Worm (Caenorhabditis elegans) whole organism, late embryonic: ENCODE measurements around the gene cdo-1.
A peak's percentile ranks its signal among the peaks of the same experiment; 100 is the strongest.

Source experiments
- C08G9.2 ChIP-seq: sonication (generic microtip); optimal IDR thresholded peaks from 2 replicates; lab custom pipeline; 2016; ENCODE audit warnings: mild to moderate bottlenecking, missing genetic modification characterization, moderate library complexity, missing compliant biosample characterization
- C38D4.7 ChIP-seq: fragments of 200-800 bp; sonication (Bioruptor generic); optimal IDR thresholded peaks from 2 replicates; lab custom pipeline; 2018; ENCODE audit warnings: mild to moderate bottlenecking, missing genetic modification characterization, moderate library complexity, missing compliant biosample characterization
- F13H6.1 ChIP-seq: sonication (generic microtip); optimal IDR thresholded peaks from 2 replicates; lab custom pipeline; 2016; ENCODE audit warnings: missing genetic modification characterization, missing compliant biosample characterization
- T23F11.4 ChIP-seq: fragments of 200-800 bp; sonication (Bioruptor generic); optimal IDR thresholded peaks from 2 replicates; lab custom pipeline; 2018; ENCODE audit warnings: mild to moderate bottlenecking, missing genetic modification characterization, missing compliant biosample characterization
- ahr-1 ChIP-seq: sonication (generic microtip); optimal IDR thresholded peaks from 2 replicates; lab custom pipeline; 2016; ENCODE audit warnings: missing genetic modification characterization, missing compliant biosample characterization
- ama-1 ChIP-seq: fragments of 150-350 bp; optimal IDR thresholded peaks from 2 replicates; lab custom pipeline; 2014
- ceh-14 ChIP-seq: sonication (generic microtip); optimal IDR thresholded peaks from 2 replicates; lab custom pipeline; 2016; ENCODE audit warnings: missing genotype, missing genetic modification characterization, missing compliant biosample characterization
- ceh-18 ChIP-seq: sonication (generic microtip); optimal IDR thresholded peaks from 2 replicates; lab custom pipeline; 2016; ENCODE audit warnings: missing genetic modification characterization, missing compliant biosample characterization
- ceh-19 ChIP-seq: fragments of 200-800 bp; sonication (Bioruptor generic); optimal IDR thresholded peaks from 2 replicates; lab custom pipeline; 2018; ENCODE audit warnings: mild to moderate bottlenecking, missing genetic modification characterization, missing compliant biosample characterization
- ceh-2 ChIP-seq: sonication (generic microtip); optimal IDR thresholded peaks from 2 replicates; lab custom pipeline; 2016; ENCODE audit warnings: missing genotype, missing genetic modification characterization, missing compliant biosample characterization
- ceh-22 ChIP-seq: sonication (generic microtip); optimal IDR thresholded peaks from 2 replicates; lab custom pipeline; 2017; ENCODE audit warnings: missing biosample characterization, missing genetic modification characterization
- ceh-24 ChIP-seq: sonication (generic microtip); optimal IDR thresholded peaks from 2 replicates; lab custom pipeline; 2016; ENCODE audit warnings: mild to moderate bottlenecking, missing genetic modification characterization, missing compliant biosample characterization
- ceh-30 ChIP-seq: fragments of 150-350 bp; optimal IDR thresholded peaks from 2 replicates; lab custom pipeline; 2014; ENCODE audit warnings: missing biosample characterization, missing genetic modification characterization
- ceh-34 ChIP-seq: sonication (generic microtip); optimal IDR thresholded peaks from 2 replicates; lab custom pipeline; 2016; ENCODE audit warnings: mild to moderate bottlenecking, missing genetic modification characterization, missing compliant biosample characterization
- ceh-48 ChIP-seq: sonication (generic microtip); optimal IDR thresholded peaks from 2 replicates; lab custom pipeline; 2016; ENCODE audit warnings: missing genetic modification characterization, inconsistent platforms, missing compliant biosample characterization
- ceh-6 ChIP-seq: fragments of 200-800 bp; sonication (Bioruptor generic); optimal IDR thresholded peaks from 2 replicates; lab custom pipeline; 2018; ENCODE audit warnings: mild to moderate bottlenecking, missing genetic modification characterization, missing compliant biosample characterization
- ceh-9 ChIP-seq: sonication (generic microtip); optimal IDR thresholded peaks from 2 replicates; lab custom pipeline; 2016; ENCODE audit warnings: mild to moderate bottlenecking, missing genetic modification characterization, inconsistent platforms, missing compliant biosample characterization
- che-1 ChIP-seq: sonication (generic microtip); optimal IDR thresholded peaks from 2 replicates; lab custom pipeline; 2016; ENCODE audit warnings: mild to moderate bottlenecking, missing genetic modification characterization, missing compliant biosample characterization
- dmd-4 ChIP-seq: sonication (generic microtip); optimal IDR thresholded peaks from 2 replicates; lab custom pipeline; 2016; ENCODE audit warnings: borderline replicate concordance, missing genetic modification characterization, missing compliant biosample characterization
- dve-1 ChIP-seq: sonication (generic microtip); optimal IDR thresholded peaks from 2 replicates; lab custom pipeline; 2017; ENCODE audit warnings: antibody characterized with exemption, mild to moderate bottlenecking, missing genetic modification characterization, missing compliant biosample characterization
- ets-4 ChIP-seq: sonication (generic microtip); optimal IDR thresholded peaks from 2 replicates; lab custom pipeline; 2016; ENCODE audit warnings: missing genetic modification characterization, missing compliant biosample characterization
- fax-1 ChIP-seq: sonication (generic microtip); optimal IDR thresholded peaks from 2 replicates; lab custom pipeline; 2016; ENCODE audit warnings: missing genotype, missing genetic modification characterization, missing compliant biosample characterization
- fkh-6 ChIP-seq: sonication (generic microtip); optimal IDR thresholded peaks from 2 replicates; lab custom pipeline; 2016; ENCODE audit warnings: missing genetic modification characterization, missing compliant biosample characterization
- gmeb-2 ChIP-seq: sonication (generic microtip); optimal IDR thresholded peaks from 2 replicates; lab custom pipeline; 2016; ENCODE audit warnings: missing genetic modification characterization, inconsistent platforms, missing compliant biosample characterization
- hlh-15 ChIP-seq: sonication (generic microtip); optimal IDR thresholded peaks from 2 replicates; lab custom pipeline; 2016; ENCODE audit warnings: missing genetic modification characterization, missing compliant biosample characterization
- hlh-6 ChIP-seq: sonication (generic microtip); optimal IDR thresholded peaks from 2 replicates; lab custom pipeline; 2016; ENCODE audit warnings: missing genotype, missing genetic modification characterization, missing compliant biosample characterization
- mec-3 ChIP-seq: sonication (generic microtip); optimal IDR thresholded peaks from 2 replicates; lab custom pipeline; 2016; ENCODE audit warnings: borderline replicate concordance, missing genetic modification characterization, missing compliant biosample characterization
- nfya-1 ChIP-seq: sonication (generic microtip); optimal IDR thresholded peaks from 2 replicates; lab custom pipeline; 2017; ENCODE audit warnings: missing genetic modification characterization, mild to moderate bottlenecking, missing compliant biosample characterization, antibody characterized with exemption, moderate library complexity
- nhr-11 ChIP-seq: fragments of 150-350 bp; optimal IDR thresholded peaks from 2 replicates; lab custom pipeline; 2014; ENCODE audit warnings: missing biosample characterization, missing genetic modification characterization
- nhr-232 ChIP-seq: sonication (generic microtip); optimal IDR thresholded peaks from 2 replicates; lab custom pipeline; 2016; ENCODE audit warnings: missing genetic modification characterization, missing compliant biosample characterization
- npax-4 ChIP-seq: sonication (generic microtip); optimal IDR thresholded peaks from 2 replicates; lab custom pipeline; 2016; ENCODE audit warnings: missing genetic modification characterization, missing compliant biosample characterization
- odd-2 ChIP-seq: sonication (generic microtip); optimal IDR thresholded peaks from 2 replicates; lab custom pipeline; 2017; ENCODE audit warnings: antibody characterized with exemption, mild to moderate bottlenecking, missing genetic modification characterization, missing compliant biosample characterization
- pqm-1 ChIP-seq: sonication (generic microtip); optimal IDR thresholded peaks from 2 replicates; lab custom pipeline; 2016; ENCODE audit warnings: missing genetic modification characterization, missing compliant biosample characterization
- pros-1 ChIP-seq: fragments of 150-350 bp; optimal IDR thresholded peaks from 2 replicates; lab custom pipeline; 2014; ENCODE audit warnings: missing biosample characterization, missing genetic modification reagents, missing genetic modification characterization
- rnt-1 ChIP-seq: sonication (generic microtip); optimal IDR thresholded peaks from 2 replicates; lab custom pipeline; 2016; ENCODE audit warnings: missing genetic modification characterization, missing compliant biosample characterization
- sdc-2 ChIP-seq: sonication (generic microtip); optimal IDR thresholded peaks from 2 replicates; lab custom pipeline; 2016; ENCODE audit warnings: missing genotype, missing genetic modification characterization, missing compliant biosample characterization
- sox-2 ChIP-seq: fragments of 200-800 bp; sonication (Bioruptor generic); IDR thresholded peaks from 2 replicates; pipeline ENCODE4 v1.3.6; 2022; ENCODE audit warnings: missing genetic modification reagents, missing genetic modification characterization, missing compliant biosample characterization
- sox-4 ChIP-seq: sonication (generic microtip); optimal IDR thresholded peaks from 2 replicates; lab custom pipeline; 2017; ENCODE audit warnings: mild to moderate bottlenecking, missing genetic modification characterization, inconsistent platforms, missing compliant biosample characterization
- syd-9 ChIP-seq: sonication (generic microtip); optimal IDR thresholded peaks from 2 replicates; lab custom pipeline; 2016; ENCODE audit warnings: mild to moderate bottlenecking, missing genetic modification characterization, moderate library complexity, missing compliant biosample characterization
- tbx-2 ChIP-seq: sonication (generic microtip); optimal IDR thresholded peaks from 2 replicates; lab custom pipeline; 2016; ENCODE audit warnings: missing genetic modification characterization, missing compliant biosample characterization
- tbx-7 ChIP-seq: sonication (generic microtip); optimal IDR thresholded peaks from 2 replicates; lab custom pipeline; 2016; ENCODE audit warnings: missing genotype, missing genetic modification characterization, missing compliant biosample characterization
- unc-42 ChIP-seq: sonication (generic microtip); optimal IDR thresholded peaks from 2 replicates; lab custom pipeline; 2016; ENCODE audit warnings: missing genotype, missing genetic modification characterization, missing compliant biosample characterization
- unc-55 ChIP-seq: sonication (generic microtip); optimal IDR thresholded peaks from 2 replicates; lab custom pipeline; 2017; ENCODE audit warnings: missing biosample characterization, missing genetic modification reagents, missing genetic modification characterization

Gene cdo-1

DNA sequence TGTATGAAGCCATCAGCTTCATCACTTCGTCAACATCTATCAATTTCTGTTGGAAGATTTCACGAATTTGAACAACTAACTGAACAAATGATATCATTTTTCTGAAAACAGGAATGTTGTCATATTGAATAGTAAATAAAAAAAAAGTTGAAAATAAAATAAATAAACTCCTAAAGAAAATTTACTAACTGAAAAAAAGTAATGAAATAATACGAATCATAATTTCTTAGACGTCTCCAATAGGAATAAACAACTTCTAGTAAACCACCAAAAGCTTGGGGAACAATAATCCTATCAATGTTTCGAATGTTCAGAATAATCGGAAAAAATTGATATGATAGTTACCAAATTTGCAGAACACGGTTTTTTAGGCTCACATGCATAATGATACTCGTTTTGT, at the start of gene cdo-1:
Gene cdo-1 (minus strand): TSS at position 101 of the 400 bp plus-strand sequence.
- TF ChIP-seq ceh-34 (tag; lab: Kevin White, UChicago) (no peak), ceh-14 (tag; lab: Kevin White, UChicago) (no peak), hlh-6 (tag; lab: Kevin White, UChicago) (no peak), sox-4 (tag; lab: Kevin White, UChicago) (no peak), ceh-2 (tag; lab: Kevin White, UChicago) (no peak), C38D4.7 (GFP tag; lab: Kevin White, UChicago) (no peak), unc-55 (GFP tag; lab: Kevin White, UChicago) (no peak), fax-1 (tag; lab: Kevin White, UChicago) (no peak), ahr-1 (tag; lab: Kevin White, UChicago) (no peak), pros-1 (tag; lab: Kevin White, UChicago) (no peak), tbx-7 (tag; lab: Kevin White, UChicago) (no peak)

- no peak for TF ChIP-seq unc-42
- TF ChIP-seq ceh-34 (tag; lab: Kevin White, UChicago) = no peak
- no peak for TF ChIP-seq sox-4 (tag; lab: Kevin White, UChicago)
- TF ChIP-seq ama-1 (lab: Kevin White, UChicago) = no peak
- no peak for TF ChIP-seq ceh-18 (tag; lab: Kevin White, UChicago)
- TF ChIP-seq unc-55 (GFP tag; lab: Kevin White, UChicago) = no peak
- TF ChIP-seq sdc-2 (tag; lab: Kevin White, UChicago) = no peak
- no peak for TF ChIP-seq npax-4 (tag; lab: Kevin White, UChicago)
- no peak for TF ChIP-seq pros-1 (tag; lab: Kevin White, UChicago)
- no peak for TF ChIP-seq hlh-6 (tag; lab: Kevin White, UChicago)
- TF ChIP-seq dve-1 = no peak
- no peak for TF ChIP-seq ceh-6 (GFP tag; lab: Kevin White, UChicago)
- no peak for TF ChIP-seq T23F11.4 (GFP tag; lab: Kevin White, UChicago)
- TF ChIP-seq nhr-232 (tag; lab: Kevin White, UChicago) = no peak
- TF ChIP-seq pqm-1 (tag; lab: Kevin White, UChicago) = no peak
- no peak for TF ChIP-seq fax-1 (tag; lab: Kevin White, UChicago)
- no peak for TF ChIP-seq ceh-24
- no peak for TF ChIP-seq nhr-11 (tag; lab: Kevin White, UChicago)
Observed at ce11 chrX:912990-913389, 49.6 kb upstream of the cdo-1 start, which contains the start of gene F35H12.6. Gene F35H12.6, plus strand, starts transcription at chrX:913290.

- TF ChIP-seq ceh-48 (no peak), pqm-1 (tag; lab: Kevin White, UChicago) (no peak), ceh-22 (tag; lab: Kevin White, UChicago) (no peak), ceh-2 (tag; lab: Kevin White, UChicago) (no peak), fkh-6 (tag; lab: Kevin White, UChicago) (no peak), mec-3 (no peak), ceh-30 (tag; lab: Kevin White, UChicago) (no peak), ceh-24 (no peak), fax-1 (tag; lab: Kevin White, UChicago) (no peak), gmeb-2 (tag; lab: Kevin White, UChicago) (no peak)
Observed at ce11 chrX:912564-912963, 49.2 kb upstream of the cdo-1 start.

- no peak for TF ChIP-seq tbx-2 (tag; lab: Kevin White, UChicago)
- TF ChIP-seq ceh-48 = no peak
- no peak for TF ChIP-seq sox-2 (GFP tag; lab: Robert Waterston, UW)
- no peak for TF ChIP-seq C38D4.7 (GFP tag; lab: Kevin White, UChicago)
- TF ChIP-seq unc-42 = peak; percentile 37
- TF ChIP-seq sox-4 (tag; lab: Kevin White, UChicago) = no peak
- TF ChIP-seq C08G9.2 (tag; lab: Kevin White, UChicago) = no peak
- TF ChIP-seq ets-4 (tag; lab: Kevin White, UChicago) = no peak
- TF ChIP-seq ceh-30 (tag; lab: Kevin White, UChicago) = no peak
Observed at ce11 chrX:910337-910736, 47.0 kb upstream of the cdo-1 start.

DNA sequence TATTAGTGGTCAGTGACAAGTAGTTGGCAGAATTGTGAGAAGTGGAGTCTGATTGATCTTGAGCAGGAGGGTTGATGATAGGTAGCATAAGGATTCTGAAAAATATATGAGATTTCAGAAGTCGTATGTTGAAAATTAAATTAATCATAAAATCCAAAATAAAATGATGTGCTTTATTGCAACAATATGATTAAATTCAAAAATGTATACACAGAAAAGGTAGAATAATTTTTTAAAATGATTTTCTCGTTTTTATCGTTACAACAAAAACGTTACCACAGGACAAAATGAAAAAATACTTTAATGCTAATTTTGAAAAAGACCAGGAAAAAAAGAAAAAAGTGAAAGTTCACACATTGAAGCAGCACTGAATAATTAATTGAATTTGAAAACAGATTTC, 39.1 kb upstream of the cdo-1 start, which contains the start of gene ZC13.10:
Gene ZC13.10 (minus strand): TSS at position 101 of the 400 bp plus-strand sequence.
- TF ChIP-seq hlh-15 (tag; lab: Kevin White, UChicago) (no peak), ceh-18 (tag; lab: Kevin White, UChicago) (no peak), dmd-4 (no peak), rnt-1 (tag; lab: Kevin White, UChicago) (no peak), syd-9 (tag; lab: Kevin White, UChicago) (no peak), che-1 (tag; lab: Kevin White, UChicago) (no peak), F13H6.1 (tag; lab: Kevin White, UChicago) (no peak), nfya-1 (tag; lab: Kevin White, UChicago) (no peak), odd-2 (no peak), ceh-9 (no peak), ceh-19 (GFP tag; lab: Kevin White, UChicago) (no peak), ceh-34 (tag; lab: Kevin White, UChicago) (no peak)
